Fruit fly (Drosophila melanogaster) whole organism, prepupa: ENCODE measurements around the gene CG33346.

Source experiments
- CG3032 ChIP-seq: fragments of 200-800 bp; optimal IDR thresholded peaks from 2 replicates; lab custom pipeline; 2019; ENCODE audit warnings: missing biosample characterization, mild to moderate bottlenecking, missing genetic modification characterization, moderate library complexity
- CG32006 ChIP-seq: fragments of 200-800 bp; sonication (Bioruptor generic); optimal IDR thresholded peaks from 3 replicates; lab custom pipeline; 2017; ENCODE audit warnings: missing biosample characterization, mild to moderate bottlenecking, missing genetic modification characterization
- CG6276 ChIP-seq: fragments of 200-800 bp; sonication (Bioruptor generic); optimal IDR thresholded peaks from 2 replicates; lab custom pipeline; 2017; ENCODE audit warnings: missing biosample characterization, mild to moderate bottlenecking, missing genetic modification characterization
- CG6792 ChIP-seq: fragments of 200-800 bp; sonication (Bioruptor generic); optimal IDR thresholded peaks from 3 replicates; lab custom pipeline; 2016; ENCODE audit warnings: missing biosample characterization, missing genetic modification characterization
- CG6808 ChIP-seq: fragments of 200-800 bp; sonication (Bioruptor generic); optimal IDR thresholded peaks from 3 replicates; lab custom pipeline; 2017; ENCODE audit warnings: missing biosample characterization, missing genetic modification characterization, mild to moderate bottlenecking, moderate library complexity, missing genetic modification reagents
- CG6854 ChIP-seq: fragments of 200-800 bp; sonication (Bioruptor generic); optimal IDR thresholded peaks from 2 replicates; lab custom pipeline; 2017; ENCODE audit warnings: missing biosample characterization, mild to moderate bottlenecking, missing genetic modification characterization
- OdsH ChIP-seq: fragments of 200-800 bp; sonication (Bioruptor generic); optimal IDR thresholded peaks from 3 replicates; lab custom pipeline; 2016; ENCODE audit warnings: missing biosample characterization, missing genetic modification characterization
- acj6 ChIP-seq: fragments of 200-800 bp; sonication (Bioruptor generic); optimal IDR thresholded peaks from 3 replicates; lab custom pipeline; 2016; ENCODE audit warnings: missing biosample characterization, missing genetic modification characterization

DNA sequence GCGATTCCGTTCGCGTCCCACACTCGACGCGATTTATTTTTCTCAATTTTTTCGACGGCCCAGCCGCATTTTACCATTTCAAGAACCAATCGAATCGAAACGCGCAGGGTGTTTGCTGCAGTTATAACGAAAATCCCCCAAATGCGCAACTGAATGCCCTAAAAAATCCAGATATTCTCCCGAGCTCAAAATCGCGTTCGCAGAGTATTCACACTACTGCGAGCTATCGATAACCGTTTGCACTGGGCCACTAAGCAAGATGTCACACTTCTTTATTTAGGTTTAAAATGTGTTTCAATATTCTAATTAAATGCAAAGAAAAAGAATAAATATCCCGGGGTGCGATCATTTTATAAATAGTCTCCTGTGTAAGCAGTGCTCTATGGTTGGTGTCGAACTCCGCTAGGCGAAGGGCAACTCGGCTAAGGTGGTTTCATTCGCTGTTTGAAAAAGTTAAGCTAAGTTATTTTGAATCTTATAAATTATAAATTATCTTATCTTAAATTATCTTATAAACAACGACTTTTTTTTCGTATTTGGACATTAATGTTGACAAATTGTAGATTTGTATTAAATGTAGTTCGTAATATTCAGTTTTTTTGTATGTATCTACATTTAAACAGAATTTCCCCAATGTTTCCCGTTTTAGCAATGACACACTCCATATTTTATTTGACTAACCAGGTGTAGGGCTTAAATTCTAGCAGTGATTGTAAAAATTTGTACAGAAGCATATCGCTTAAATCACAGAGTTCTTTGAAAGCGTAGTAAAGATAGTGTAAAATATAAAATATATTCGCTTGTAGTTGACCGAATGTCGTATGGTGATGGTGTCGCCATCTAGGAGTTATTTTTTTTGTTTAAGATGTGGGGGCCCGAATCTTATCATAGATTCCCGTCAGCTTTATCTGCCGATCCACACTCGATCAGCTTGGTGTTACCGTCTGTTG is 33.8 kb upstream of the CG33346 start, which contains the start of gene CG10011:
- TF ChIP-seq CG32006 (GFP tag; lab: Kevin White, UChicago), result no peak
- no peak for TF ChIP-seq acj6 (GFP tag; lab: Kevin White, UChicago)
- TF ChIP-seq CG6854 (GFP tag; lab: Kevin White, UChicago), result no peak
- no peak for TF ChIP-seq OdsH (GFP tag; lab: Kevin White, UChicago)
- TF ChIP-seq CG6276 (GFP tag; lab: Kevin White, UChicago), result no peak
- TF ChIP-seq CG6808 (GFP tag; lab: Kevin White, UChicago), result peak; percentile 10
- no peak for TF ChIP-seq CG6792 (GFP tag; lab: Kevin White, UChicago)
- TF ChIP-seq CG3032 (tag; lab: Kevin White, UChicago), result no peak
